Worm (Caenorhabditis elegans) whole organism, L3 larva: ENCODE measurements around the gene ech-4.

Source experiments
- ZK546.5 ChIP-seq: sonication (generic microtip); optimal IDR thresholded peaks from 2 replicates; lab custom pipeline; 2017; ENCODE audit warnings: missing biosample characterization, missing genetic modification characterization
- aly-2 ChIP-seq: fragments of 150-350 bp; optimal IDR thresholded peaks from 2 replicates; lab custom pipeline; 2014; ENCODE audit warnings: missing biosample characterization, missing genetic modification characterization
- ceh-82 ChIP-seq: fragments of 150-350 bp; optimal IDR thresholded peaks from 2 replicates; lab custom pipeline; 2014; ENCODE audit warnings: missing biosample characterization, missing genetic modification characterization
- daf-12 ChIP-seq: fragments of 150-350 bp; optimal IDR thresholded peaks from 2 replicates; lab custom pipeline; 2014; ENCODE audit warnings: missing biosample characterization, missing genetic modification reagents, missing genetic modification characterization
- egl-27 ChIP-seq: sonication (generic microtip); optimal IDR thresholded peaks from 4 replicates; lab custom pipeline; 2017; ENCODE audit warnings: missing biosample characterization, missing genetic modification reagents, missing genetic modification characterization
- fos-1 ChIP-seq: fragments of 150-350 bp; optimal IDR thresholded peaks from 2 replicates; lab custom pipeline; 2014; ENCODE audit warnings: missing biosample characterization, missing genetic modification characterization
- hmg-11 ChIP-seq: sonication (generic microtip); optimal IDR thresholded peaks from 2 replicates; lab custom pipeline; 2016; ENCODE audit warnings: missing genetic modification characterization, missing compliant biosample characterization
- lin-15B ChIP-seq: fragments of 150-350 bp; optimal IDR thresholded peaks from 2 replicates; lab custom pipeline; 2014; ENCODE audit warnings: missing biosample characterization, missing genetic modification characterization
- lin-39 ChIP-seq: fragments of 150-350 bp; optimal IDR thresholded peaks from 2 replicates; lab custom pipeline; 2018; ENCODE audit warnings: missing biosample characterization, missing genetic modification reagents, missing genetic modification characterization
- lsy-12 ChIP-seq: sonication (generic microtip); optimal IDR thresholded peaks from 2 replicates; lab custom pipeline; 2016; ENCODE audit warnings: mild to moderate bottlenecking, missing genetic modification characterization, missing compliant biosample characterization
- nhr-25 ChIP-seq: sonication (generic microtip); optimal IDR thresholded peaks from 2 replicates; lab custom pipeline; 2017; ENCODE audit warnings: missing biosample characterization, missing genetic modification characterization
- snpc-4 ChIP-seq: fragments of 150-350 bp; optimal IDR thresholded peaks from 2 replicates; lab custom pipeline; 2014; ENCODE audit warnings: missing biosample characterization, missing genetic modification characterization
- unc-62 ChIP-seq: fragments of 150-350 bp; sonication (generic microtip); optimal IDR thresholded peaks from 4 replicates; lab custom pipeline; 2014; ENCODE audit warnings: missing biosample characterization, missing genetic modification reagents, missing genetic modification characterization
- zag-1 ChIP-seq: fragments of 150-350 bp; optimal IDR thresholded peaks from 2 replicates; lab custom pipeline; 2014; ENCODE audit warnings: missing biosample characterization, missing genetic modification characterization

DNA sequence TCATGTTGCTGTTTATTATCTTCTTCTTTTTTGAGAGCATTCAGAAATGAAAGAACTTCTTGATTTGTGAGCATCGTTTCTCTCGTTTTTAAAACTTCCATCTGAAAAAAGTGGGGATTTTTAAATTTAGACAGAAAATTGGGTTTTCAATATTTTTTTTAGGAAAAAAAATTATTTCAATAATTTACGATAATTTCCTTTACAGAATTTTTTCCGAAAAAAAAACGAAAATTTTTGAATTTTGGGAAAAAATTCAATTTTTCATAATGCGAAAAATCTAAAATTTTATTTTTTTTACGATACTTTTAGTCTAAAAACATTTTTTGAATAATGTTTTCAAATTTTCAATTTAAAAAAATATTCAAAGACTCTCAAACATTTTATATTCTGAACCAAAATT is 36.2 kb downstream of the ech-4 start, which contains the start of gene M106.7:
- TF ChIP-seq ZK546.5 = no peak
- TF ChIP-seq lin-15B (tag; lab: Kevin White, UChicago) = no peak
- no peak for TF ChIP-seq zag-1 (tag; lab: Kevin White, UChicago)
- no peak for TF ChIP-seq hmg-11
- no peak for TF ChIP-seq fos-1 (tag; lab: Kevin White, UChicago)
- no peak for TF ChIP-seq snpc-4 (tag; lab: Kevin White, UChicago)
- no peak for TF ChIP-seq daf-12 (tag; lab: Kevin White, UChicago)
- TF ChIP-seq nhr-25 (tag; lab: Kevin White, UChicago) = no peak
- TF ChIP-seq unc-62 = no peak
- no peak for TF ChIP-seq ceh-82 (tag; lab: Kevin White, UChicago)
- no peak for TF ChIP-seq lsy-12 (tag; lab: Kevin White, UChicago)
- TF ChIP-seq aly-2 (tag; lab: Kevin White, UChicago) = no peak
- no peak for TF ChIP-seq egl-27 (tag; lab: Kevin White, UChicago)
- no peak for TF ChIP-seq lin-39 (tag; lab: Kevin White, UChicago)
